Worm (Caenorhabditis elegans) whole organism, mixed stage, embryonic: Measurements from ENCODE around the gene C05D12.4.

ENCODE experiments used
- M03D4.4 ChIP-seq: sonication (generic microtip); optimal IDR thresholded peaks from 2 replicates; lab custom pipeline; 2017; ENCODE audit warnings: mild to moderate bottlenecking, missing genetic modification characterization, missing compliant biosample characterization
- bed-3 ChIP-seq: fragments of 200-800 bp; sonication (Bioruptor generic); optimal IDR thresholded peaks from 3 replicates; lab custom pipeline; 2018; ENCODE audit warnings: mild to moderate bottlenecking, missing genetic modification characterization, moderate library complexity, missing compliant biosample characterization
- blmp-1 ChIP-seq: fragments of 150-350 bp; optimal IDR thresholded peaks from 2 replicates; lab custom pipeline; 2014; ENCODE audit warnings: missing biosample characterization, missing genetic modification characterization
- ceh-39 ChIP-seq: fragments of 150-350 bp; optimal IDR thresholded peaks from 2 replicates; lab custom pipeline; 2014; ENCODE audit warnings: missing biosample characterization, missing genetic modification characterization
- cnd-1 ChIP-seq: fragments of 200-800 bp; sonication (Bioruptor generic); optimal IDR thresholded peaks from 2 replicates; lab custom pipeline; 2018; ENCODE audit warnings: mild to moderate bottlenecking, missing genetic modification characterization, missing compliant biosample characterization
- drap-1 ChIP-seq: fragments of 200-800 bp; sonication (Bioruptor generic); optimal IDR thresholded peaks from 3 replicates; lab custom pipeline; 2018; ENCODE audit warnings: mild to moderate bottlenecking, missing genetic modification characterization, missing compliant biosample characterization
- elt-1 ChIP-seq: sonication (generic microtip); optimal IDR thresholded peaks from 2 replicates; lab custom pipeline; 2017; ENCODE audit warnings: missing genetic modification characterization, mild to moderate bottlenecking, missing compliant biosample characterization, antibody characterized with exemption, moderate library complexity, borderline replicate concordance; ENCODE audit not compliant: insufficient read depth
- elt-3 ChIP-seq: fragments of 150-350 bp; optimal IDR thresholded peaks from 2 replicates; lab custom pipeline; 2014; ENCODE audit warnings: missing biosample characterization, missing genetic modification characterization
- flh-1 ChIP-seq: fragments of 200-800 bp; sonication (Bioruptor generic); optimal IDR thresholded peaks from 2 replicates; lab custom pipeline; 2018; ENCODE audit warnings: mild to moderate bottlenecking, missing genetic modification characterization, moderate library complexity, missing compliant biosample characterization
- ham-2 ChIP-seq: fragments of 200-800 bp; sonication (Bioruptor generic); optimal IDR thresholded peaks from 2 replicates; lab custom pipeline; 2018; ENCODE audit warnings: mild to moderate bottlenecking, missing genetic modification characterization, missing compliant biosample characterization
- hlh-1 ChIP-seq: fragments of 150-350 bp; optimal IDR thresholded peaks from 2 replicates; lab custom pipeline; 2014; ENCODE audit warnings: missing biosample characterization, missing genetic modification reagents, missing genetic modification characterization
- lsy-2 ChIP-seq: fragments of 150-350 bp; optimal IDR thresholded peaks from 2 replicates; lab custom pipeline; 2014; ENCODE audit warnings: missing biosample characterization, missing genetic modification characterization
- mab-5 ChIP-seq: fragments of 150-350 bp; optimal IDR thresholded peaks from 2 replicates; lab custom pipeline; 2014; ENCODE audit warnings: missing biosample characterization, missing genetic modification characterization
- mep-1 ChIP-seq: fragments of 150-350 bp; optimal IDR thresholded peaks from 2 replicates; lab custom pipeline; 2017; ENCODE audit warnings: missing biosample characterization, missing genetic modification reagents, missing genetic modification characterization, inconsistent platforms
- mls-2 ChIP-seq: sonication (generic microtip); optimal IDR thresholded peaks from 2 replicates; lab custom pipeline; 2016; ENCODE audit warnings: mild to moderate bottlenecking, missing genetic modification characterization, moderate library complexity, missing compliant biosample characterization
- nhr-12 ChIP-seq: fragments of 150-350 bp; optimal IDR thresholded peaks from 2 replicates; lab custom pipeline; 2014; ENCODE audit warnings: missing biosample characterization, missing genetic modification characterization
- nhr-2 ChIP-seq: fragments of 150-350 bp; optimal IDR thresholded peaks from 2 replicates; lab custom pipeline; 2014; ENCODE audit warnings: missing biosample characterization, missing genetic modification characterization
- nhr-237 ChIP-seq: fragments of 150-350 bp; optimal IDR thresholded peaks from 2 replicates; lab custom pipeline; 2014; ENCODE audit warnings: missing biosample characterization, missing genetic modification characterization
- nhr-28 ChIP-seq: fragments of 150-350 bp; optimal IDR thresholded peaks from 2 replicates; lab custom pipeline; 2014; ENCODE audit warnings: missing biosample characterization, missing genetic modification characterization
- pha-4 ChIP-seq: fragments of 150-350 bp; optimal IDR thresholded peaks from 2 replicates; lab custom pipeline; 2018; ENCODE audit warnings: missing biosample characterization, missing genetic modification reagents, missing genetic modification characterization
- sem-2 ChIP-seq: fragments of 200-800 bp; sonication (Bioruptor generic); optimal IDR thresholded peaks from 2 replicates; lab custom pipeline; 2018; ENCODE audit warnings: mild to moderate bottlenecking, missing genetic modification characterization, missing compliant biosample characterization
- snpc-4 ChIP-seq: fragments of 150-350 bp; optimal IDR thresholded peaks from 2 replicates; lab custom pipeline; 2014; ENCODE audit warnings: missing biosample characterization, missing genetic modification characterization
- sptf-1 ChIP-seq: sonication (generic microtip); optimal IDR thresholded peaks from 2 replicates; lab custom pipeline; 2017; ENCODE audit warnings: mild to moderate bottlenecking, missing genetic modification characterization, moderate library complexity, missing compliant biosample characterization
- tbx-8 ChIP-seq: fragments of 200-800 bp; sonication (Bioruptor generic); optimal IDR thresholded peaks from 2 replicates; lab custom pipeline; 2018; ENCODE audit warnings: mild to moderate bottlenecking, missing genetic modification characterization, moderate library complexity, missing compliant biosample characterization
- unc-120 ChIP-seq: sonication (generic microtip); optimal IDR thresholded peaks from 2 replicates; lab custom pipeline; 2017; ENCODE audit warnings: missing genetic modification characterization, missing compliant biosample characterization; ENCODE audit not compliant: poor library complexity, severe bottlenecking
- unc-39 ChIP-seq: fragments of 150-350 bp; optimal IDR thresholded peaks from 2 replicates; lab custom pipeline; 2014; ENCODE audit warnings: missing biosample characterization, missing genetic modification characterization
- unc-62 ChIP-seq: fragments of 150-350 bp; optimal IDR thresholded peaks from 2 replicates; lab custom pipeline; 2014; ENCODE audit warnings: missing biosample characterization, missing genetic modification reagents, missing genetic modification characterization
- zip-8 ChIP-seq: fragments of 150-350 bp; optimal IDR thresholded peaks from 2 replicates; lab custom pipeline; 2014; ENCODE audit warnings: missing biosample characterization, missing genetic modification characterization
- ztf-11 ChIP-seq: fragments of 150-350 bp; optimal IDR thresholded peaks from 2 replicates; lab custom pipeline; 2014; ENCODE audit warnings: missing biosample characterization, missing genetic modification characterization

Gene C05D12.4

DNA sequence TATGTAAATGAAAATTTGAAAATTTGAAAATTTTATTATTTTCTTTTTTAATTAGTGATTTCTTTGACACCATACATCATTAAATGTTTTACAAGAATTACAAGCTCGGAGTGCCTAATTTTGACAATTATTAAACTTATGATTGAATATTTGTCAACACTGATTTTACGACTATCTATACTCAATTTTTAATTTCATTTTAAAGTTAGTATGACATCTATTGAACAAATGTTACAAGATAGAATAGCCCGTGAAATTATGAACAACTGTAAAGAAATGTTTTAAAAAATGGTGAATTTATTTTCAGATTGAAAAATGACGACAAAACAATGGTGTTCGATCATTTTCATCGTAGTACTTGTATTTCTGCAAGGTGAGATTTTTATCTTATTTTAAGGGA, 13.7 kb upstream of the C05D12.4 start, which contains the start of gene C05D12.2:
C05D12.2 (plus strand) TSS at position 301 of the 400 bp plus-strand sequence.
- no peak for TF ChIP-seq nhr-237
- TF ChIP-seq M03D4.4: no peak
- TF ChIP-seq blmp-1: no peak
- no peak for TF ChIP-seq nhr-28 (tag; lab: Kevin White, UChicago)
- TF ChIP-seq sptf-1 (tag; lab: Kevin White, UChicago): no peak
- no peak for TF ChIP-seq mls-2 (tag; lab: Kevin White, UChicago)
- no peak for TF ChIP-seq mep-1 (tag; lab: Kevin White, UChicago)
- TF ChIP-seq ceh-39 (tag; lab: Kevin White, UChicago): no peak
- no peak for TF ChIP-seq elt-1
- TF ChIP-seq drap-1 (GFP tag; lab: Kevin White, UChicago): no peak

DNA sequence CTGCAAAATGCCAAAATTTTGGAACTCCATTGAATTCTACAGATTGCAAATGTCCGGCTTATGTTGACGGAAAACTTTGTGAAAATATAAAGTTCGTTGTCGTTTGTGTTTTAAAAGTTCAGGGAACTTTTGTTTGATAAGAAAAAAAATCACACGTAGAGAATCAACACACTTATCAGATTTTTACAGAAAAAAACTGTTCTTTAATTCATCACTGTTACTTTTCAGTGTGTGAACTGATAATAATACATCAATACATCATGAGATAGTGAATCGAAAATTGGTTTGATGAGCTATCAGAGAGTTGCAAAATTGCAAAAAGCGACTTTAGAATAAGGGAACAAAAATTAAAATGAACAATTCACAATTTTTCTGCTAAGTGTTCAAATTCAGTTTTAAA, 13.2 kb upstream of the C05D12.4 start:
- TF ChIP-seq zip-8 (no peak), mls-2 (tag; lab: Kevin White, UChicago) (no peak), hlh-1 (tag; lab: Kevin White, UChicago) (no peak), flh-1 (no peak), ham-2 (GFP tag; lab: Kevin White, UChicago) (no peak), unc-39 (no peak), unc-62 (GFP tag; lab: Kevin White, UChicago) (no peak), sptf-1 (tag; lab: Kevin White, UChicago) (no peak), nhr-28 (tag; lab: Kevin White, UChicago) (no peak), mab-5 (tag; lab: Kevin White, UChicago) (no peak)
- TF ChIP-seq, all 35 proteins: peak for 0

DNA sequence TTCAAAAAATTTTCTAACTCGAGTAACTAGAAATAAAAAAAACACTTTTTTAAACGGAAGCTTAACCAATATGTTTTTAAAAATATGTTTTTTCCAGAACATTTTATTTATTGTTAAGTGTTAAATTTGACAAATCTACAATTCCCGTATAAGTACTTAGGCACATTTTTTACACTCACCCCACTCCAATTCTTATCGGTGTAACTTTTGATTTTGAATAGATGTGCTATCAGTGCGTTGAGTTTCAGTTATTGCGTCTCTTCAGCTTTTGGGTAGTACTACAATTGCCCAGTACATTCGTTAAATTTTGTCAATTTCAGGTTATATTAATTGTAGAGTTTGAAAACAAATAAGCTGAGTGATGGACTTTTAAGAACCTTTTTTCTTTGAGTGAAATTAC, 7.7 kb upstream of the C05D12.4 start:
- no peak for TF ChIP-seq nhr-12 (tag; lab: Kevin White, UChicago)

DNA sequence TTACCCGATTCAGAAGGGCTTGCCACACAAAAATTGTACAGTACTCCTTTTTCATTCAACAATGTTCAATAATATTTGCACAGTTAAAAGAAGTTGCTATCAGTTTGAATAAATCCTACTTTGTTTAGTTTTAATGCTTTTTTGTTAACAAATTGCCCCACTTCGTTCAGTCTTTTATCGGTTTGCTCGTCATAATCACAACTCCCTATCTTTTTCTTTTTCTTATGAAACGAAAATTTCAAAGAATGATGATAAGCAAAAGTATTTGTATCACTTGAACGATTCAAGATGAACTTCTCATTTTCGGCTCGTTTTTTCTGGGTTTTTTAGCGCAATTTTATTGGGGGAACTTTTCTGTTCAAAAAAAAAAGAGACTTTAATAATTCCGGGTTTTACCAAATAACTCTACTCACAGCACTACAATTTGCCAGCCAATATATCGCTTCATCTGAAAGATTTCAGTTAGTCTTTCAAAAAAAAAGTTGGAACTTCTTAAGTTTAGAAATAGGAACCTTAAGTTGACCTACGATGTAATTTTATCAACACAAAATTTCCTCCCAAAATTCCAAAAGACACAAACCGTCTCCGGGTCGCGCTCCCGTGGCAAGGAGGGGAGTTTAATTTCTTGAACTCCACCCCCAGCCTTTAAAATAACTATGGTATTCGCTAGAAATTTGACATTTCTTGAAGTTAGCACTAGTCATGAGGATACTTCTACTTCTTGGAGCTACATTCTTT, 6.9 kb upstream of the C05D12.4 start, which contains the start of gene C05D12.3:
C05D12.3 (plus strand) TSS at position 688 of the 738 bp plus-strand sequence.
- TF ChIP-seq flh-1: no peak
- TF ChIP-seq ztf-11 (tag; lab: Kevin White, UChicago): no peak
- no peak for TF ChIP-seq drap-1 (GFP tag; lab: Kevin White, UChicago)
- TF ChIP-seq sem-2: no peak
- no peak for TF ChIP-seq elt-1
- no peak for TF ChIP-seq pha-4 (tag; lab: Kevin White, UChicago)
- TF ChIP-seq elt-3: no peak
- TF ChIP-seq hlh-1 (tag; lab: Kevin White, UChicago): no peak
- no peak for TF ChIP-seq unc-39
- no peak for TF ChIP-seq mls-2 (tag; lab: Kevin White, UChicago)
- no peak for TF ChIP-seq nhr-2 (tag; lab: Kevin White, UChicago)
- no peak for TF ChIP-seq blmp-1
- TF ChIP-seq nhr-237: no peak
- TF ChIP-seq nhr-28 (tag; lab: Kevin White, UChicago): no peak
- no peak for TF ChIP-seq bed-3
- TF ChIP-seq zip-8: no peak
- TF ChIP-seq unc-120 (tag; lab: Kevin White, UChicago): no peak

DNA sequence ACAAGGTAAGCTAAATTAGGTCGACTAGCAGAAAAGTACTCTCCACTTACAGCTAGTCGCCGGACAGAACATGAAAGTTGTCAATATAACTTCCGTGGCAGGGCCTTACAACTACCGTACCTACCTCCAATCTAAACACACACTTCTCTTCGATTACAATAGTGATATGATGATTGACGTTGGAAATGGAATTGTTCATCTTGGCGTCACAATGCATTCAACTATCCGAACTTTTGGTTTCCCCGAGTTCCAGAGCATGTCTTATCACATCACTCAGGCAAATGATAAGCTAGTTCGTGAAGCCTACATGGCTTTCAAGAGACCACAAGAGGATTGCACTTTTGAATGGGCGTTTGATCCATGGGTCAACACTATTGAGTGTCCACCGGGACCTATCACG, 4.4 kb upstream of the C05D12.4 start:
- TF ChIP-seq mab-5 (tag; lab: Kevin White, UChicago): no peak
- TF ChIP-seq snpc-4 (tag; lab: Kevin White, UChicago): no peak
- no peak for TF ChIP-seq cnd-1 (tag; lab: Kevin White, UChicago)

DNA sequence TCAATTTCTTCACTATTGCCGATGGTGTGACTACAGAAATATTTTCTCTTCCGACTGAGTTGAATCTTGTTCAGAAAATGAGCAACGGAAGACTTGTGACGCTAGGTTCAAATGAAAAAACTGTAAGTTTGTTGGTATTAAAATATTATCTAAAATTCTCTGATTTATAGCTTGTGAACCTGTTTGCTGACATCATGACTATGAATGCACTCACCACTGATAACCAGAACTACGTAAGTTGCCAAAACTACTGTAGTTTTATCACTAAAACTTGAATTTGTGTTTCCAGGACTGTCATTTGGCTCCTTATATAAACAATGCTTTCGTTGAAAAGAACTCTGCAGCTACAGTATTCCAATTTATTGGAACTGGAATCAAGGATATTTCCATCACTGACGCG, 3.1 kb upstream of the C05D12.4 start:
- no peak for TF ChIP-seq lsy-2 (tag; lab: Kevin White, UChicago)
- no peak for TF ChIP-seq tbx-8
